Fruit fly (Drosophila melanogaster): Measurements from ENCODE around the gene CG12708.

Gene CG12708

dm6 chrX:15671026-15671563 lies 4.2 kb upstream of the CG12708 start, which contains the start of gene CG15646 (continued):
- TF ChIP-seq CG17359 (tag; optimal IDR thresholded peaks at IDR 0.05) (no peak), Hr3 (GFP tag; optimal IDR thresholded peaks at IDR 0.05) (peak; percentile 65), pho (GFP tag; optimal IDR thresholded peaks at IDR 0.05) (no peak), CG6765 (GFP tag; optimal IDR thresholded peaks at IDR 0.05) (no peak), CG2116 (GFP tag; optimal IDR thresholded peaks at IDR 0.05) (peak; percentile 30), Sry-δ (GFP tag; optimal IDR thresholded peaks at IDR 0.05) (no peak), CG11247 (GFP tag; IDR thresholded peaks at IDR 0.05) (no peak; the same call in 1 of the 2 replicates), aop (GFP tag; IDR thresholded peaks at IDR 0.05) (no peak), CG4730 (GFP tag; IDR thresholded peaks at IDR 0.05) (0 out of 2 replicates have a peak, but pooled peaks have one; percentile 12), Max (GFP tag; optimal IDR thresholded peaks at IDR 0.05) (peak; percentile 9), odd (GFP tag; optimal IDR thresholded peaks at IDR 0.05) (peak; percentile 65), CG11504 (tag; optimal IDR thresholded peaks at IDR 0.05) (peak; percentile 83), CG18262 (tag; optimal IDR thresholded peaks at IDR 0.05) (peak; percentile 95), CG18599 (GFP tag; optimal IDR thresholded peaks at IDR 0.05) (peak; percentile 48), CG14965 (GFP tag; optimal IDR thresholded peaks at IDR 0.05; ENCODE audit: borderline replicate concordance) (no peak), inv (GFP tag; IDR thresholded peaks at IDR 0.05; ENCODE audit: partially characterized antibody) (no peak), Scr (GFP tag; IDR thresholded peaks at IDR 0.05; ENCODE audit: partially characterized antibody) (no peak), esg (GFP tag; conservative IDR thresholded peaks at IDR 0.05) (0 out of 2 replicates have a peak, but pooled peaks have one; percentile 5), Ada2b (GFP tag; IDR thresholded peaks at IDR 0.05) (no peak), az2 (GFP tag; optimal IDR thresholded peaks at IDR 0.05) (peak; percentile 62), ab (GFP tag; optimal IDR thresholded peaks at IDR 0.05) (no peak), Pdp1 (GFP tag; optimal IDR thresholded peaks at IDR 0.05) (no peak), en (GFP tag; optimal IDR thresholded peaks at IDR 0.05) (no peak), CG18619 (GFP tag; optimal IDR thresholded peaks at IDR 0.05) (peak; percentile 52), CG10565 (GFP tag; optimal IDR thresholded peaks at IDR 0.05) (no peak), HmgD (GFP tag; optimal IDR thresholded peaks at IDR 0.05) (no peak), peb (GFP tag; IDR thresholded peaks at IDR 0.05) (peak; percentile 47; the same call in 1 of the 2 replicates), schlank (tag; optimal IDR thresholded peaks at IDR 0.05) (no peak), bab2 (GFP tag; optimal IDR thresholded peaks at IDR 0.05) (no peak), zfh2 (GFP tag; optimal IDR thresholded peaks at IDR 0.05) (no peak), grn (GFP tag; optimal IDR thresholded peaks at IDR 0.05) (no peak), ara (GFP tag; IDR thresholded peaks at IDR 0.05) (peak; percentile 83), Chrac-16 (GFP tag; optimal IDR thresholded peaks at IDR 0.05) (peak; percentile 70), CG7556 (GFP tag; optimal IDR thresholded peaks at IDR 0.05) (peak; percentile 82), Ets65A (GFP tag) (no peak), Tbp (GFP tag; optimal IDR thresholded peaks at IDR 0.05) (no peak), CG12236 (GFP tag; optimal IDR thresholded peaks at IDR 0.05) (no peak), Xrp1 (GFP tag; IDR thresholded peaks at IDR 0.05) (peak; percentile 91), hth (optimal IDR thresholded peaks at IDR 0.05) (no peak), CG32767 (GFP tag; IDR thresholded peaks at IDR 0.05) (0 out of 2 replicates have a peak, but pooled peaks have one; percentile 28), mld (GFP tag; IDR thresholded peaks at IDR 0.05; ENCODE audit: partially characterized antibody) (peak; percentile 53; the same call in 1 of the 3 replicates), CG11695 (GFP tag; IDR thresholded peaks at IDR 0.05) (peak; percentile 62; the same call in 1 of the 3 replicates), fu2 (GFP tag; optimal IDR thresholded peaks at IDR 0.05) (no peak), NC2β (GFP tag; optimal IDR thresholded peaks at IDR 0.05) (no peak), Ptx1 (GFP tag; IDR thresholded peaks at IDR 0.05) (peak; percentile 68), fd102C (GFP tag; optimal IDR thresholded peaks at IDR 0.05) (peak; percentile 74), CG7987 (GFP tag; optimal IDR thresholded peaks at IDR 0.05) (no peak), tll (GFP tag; optimal IDR thresholded peaks at IDR 0.05) (peak in 1 of 2 experiments; percentile 57), B-H1 (GFP tag; IDR thresholded peaks at IDR 0.05) (no peak), CG9727 (GFP tag; optimal IDR thresholded peaks at IDR 0.05) (peak; percentile 92), gsb-n (tag; optimal IDR thresholded peaks at IDR 0.05) (peak; percentile 87)
